Worm (Caenorhabditis elegans) whole organism, L1 larva: ENCODE results near the gene C03A7.13.

Experiments
- ama-1 ChIP-seq: fragments of 150-350 bp; optimal IDR thresholded peaks from 2 replicates; lab custom pipeline; 2014
- egl-27 ChIP-seq, 2 experiments: fragments of 150-350 bp in 1 of 2; sonication (generic microtip); optimal IDR thresholded peaks; 3 replicates each; lab custom pipeline; 2017 to 2018; ENCODE audit warnings: missing biosample characterization in 2 of 2, missing genetic modification characterization in 2 of 2, missing genetic modification reagents in 2 of 2
- lin-15B ChIP-seq: fragments of 150-350 bp; sonication (generic microtip); optimal IDR thresholded peaks from 3 replicates; lab custom pipeline; 2014; ENCODE audit warnings: missing biosample characterization, missing genetic modification characterization
- lin-39 ChIP-seq: fragments of 150-350 bp; optimal IDR thresholded peaks from 2 replicates; lab custom pipeline; 2014; ENCODE audit warnings: missing biosample characterization, missing genetic modification reagents, missing genetic modification characterization
- lir-3 ChIP-seq: sonication (generic microtip); optimal IDR thresholded peaks from 2 replicates; lab custom pipeline; 2016; ENCODE audit warnings: mild to moderate bottlenecking, missing genetic modification characterization, moderate library complexity, missing compliant biosample characterization; ENCODE audit not compliant: poor library complexity
- lsy-2 ChIP-seq, 2 experiments: fragments of 150-350 bp; optimal IDR thresholded peaks; 2 replicates each; lab custom pipeline; 2014; ENCODE audit warnings: missing biosample characterization in 2 of 2, missing genetic modification characterization in 2 of 2
- nhr-11 ChIP-seq: fragments of 150-350 bp; optimal IDR thresholded peaks from 2 replicates; lab custom pipeline; 2014; ENCODE audit warnings: missing biosample characterization, missing genetic modification characterization
- nhr-28 ChIP-seq: fragments of 150-350 bp; optimal IDR thresholded peaks from 2 replicates; lab custom pipeline; 2014; ENCODE audit warnings: missing biosample characterization, missing genetic modification characterization
- nhr-76 ChIP-seq: sonication (generic microtip); optimal IDR thresholded peaks from 2 replicates; lab custom pipeline; 2017; ENCODE audit warnings: missing biosample characterization, missing genetic modification characterization
- rnt-1 ChIP-seq: sonication (generic microtip); optimal IDR thresholded peaks from 2 replicates; lab custom pipeline; 2016; ENCODE audit warnings: mild to moderate bottlenecking, missing genetic modification characterization, moderate library complexity, missing compliant biosample characterization
- snpc-4 ChIP-seq: fragments of 150-350 bp; optimal IDR thresholded peaks from 2 replicates; lab custom pipeline; 2014; ENCODE audit warnings: missing biosample characterization, missing genetic modification characterization
- zag-1 ChIP-seq: fragments of 150-350 bp; optimal IDR thresholded peaks from 2 replicates; lab custom pipeline; 2014; ENCODE audit warnings: missing biosample characterization, missing genetic modification characterization

- TF ChIP-seq nhr-11 (tag; lab: Kevin White, UChicago) (peak; percentile 31), zag-1 (tag; lab: Kevin White, UChicago) (no peak), ama-1 (no peak), egl-27 (tag; optimal IDR thresholded peaks at IDR 0.05; lab: Kevin White, UChicago) (no peak), lin-39 (tag; lab: Kevin White, UChicago) (peak; percentile 52), snpc-4 (tag; lab: Kevin White, UChicago) (peak; percentile 39), lsy-2 (tag; optimal IDR thresholded peaks at IDR 0.05; lab: Kevin White, UChicago) (peak; percentile 74 to 77), nhr-28 (no peak), nhr-76 (tag; lab: Kevin White, UChicago) (no peak), rnt-1 (tag; lab: Kevin White, UChicago) (peak; percentile 66), lin-15B (tag; lab: Kevin White, UChicago) (peak; percentile 49), lir-3 (no peak)
Observed at ce11 chrV:5204127-5204526, 11.8 kb upstream of the C03A7.13 start, which contains the start of gene ttc-37.
